Worm (Caenorhabditis elegans): Measurements from ENCODE around the gene T10D4.1.

DNA sequence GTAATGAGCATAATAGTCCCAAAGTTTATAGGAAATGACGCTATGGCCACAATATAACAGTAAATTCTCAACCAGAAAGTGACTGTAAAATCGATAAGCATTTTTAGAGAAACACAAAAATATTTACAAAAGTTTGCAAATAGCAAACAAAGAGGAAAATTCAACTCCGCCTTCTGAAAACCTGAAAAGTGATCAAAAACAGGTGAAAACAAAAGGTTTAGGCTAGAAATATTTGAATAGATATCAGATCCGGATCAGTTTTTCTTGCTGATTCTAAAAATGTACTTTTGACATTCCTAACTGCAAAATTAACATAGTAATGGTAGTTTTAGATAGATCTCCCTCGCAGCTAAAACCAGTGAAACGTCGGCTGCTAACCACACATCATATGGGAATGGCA is 49.1 kb downstream of the T10D4.1 start, which contains the start of gene sri-51:
- TF ChIP-seq hmg-4 (GFP tag; optimal IDR thresholded peaks at IDR 0.05) (no peak), ama-1 (optimal IDR thresholded peaks at IDR 0.05) (no peak), hmbx-1 (tag; optimal IDR thresholded peaks at IDR 0.05) (no peak), ceh-13 (GFP tag; optimal IDR thresholded peaks at IDR 0.05) (no peak), scrt-1 (GFP tag; IDR thresholded peaks at IDR 0.05) (no peak), hnd-1 (tag; optimal IDR thresholded peaks at IDR 0.05) (no peak), flt-1 (GFP tag; IDR thresholded peaks at IDR 0.05) (no peak), tbx-37 (GFP tag; conservative IDR thresholded peaks at IDR 0.05) (no peak)
